Worm (Caenorhabditis elegans) whole organism, young adult: ENCODE data around the gene W02B12.16.

ENCODE experiments used
- B0035.1 ChIP-seq: sonication (generic microtip); optimal IDR thresholded peaks from 2 replicates; lab custom pipeline; 2016; ENCODE audit warnings: missing genetic modification characterization, mild to moderate bottlenecking, missing compliant biosample characterization, missing genotype, missing genetic modification reagents
- B0336.3 ChIP-seq: fragments of 200-800 bp; sonication (Bioruptor generic); IDR thresholded peaks from 2 replicates; pipeline ENCODE4 v1.3.6; 2022; ENCODE audit warnings: missing genetic modification characterization, missing compliant biosample characterization
- D2030.7 ChIP-seq: fragments of 200-800 bp; sonication (Bioruptor generic); IDR thresholded peaks from 2 replicates; pipeline ENCODE4 v1.3.6; 2022; ENCODE audit warnings: missing genetic modification reagents, missing genetic modification characterization, missing compliant biosample characterization
- F55B11.4 ChIP-seq: sonication (generic microtip); optimal IDR thresholded peaks from 2 replicates; lab custom pipeline; 2016; ENCODE audit warnings: missing compliant biosample characterization, missing genetic modification characterization, borderline replicate concordance; ENCODE audit not compliant: insufficient read depth
- K11D2.4 ChIP-seq: fragments of 200-800 bp; sonication (Bioruptor generic); IDR thresholded peaks from 2 replicates; pipeline ENCODE4 v1.3.6; 2022; ENCODE audit warnings: missing genetic modification reagents, missing genetic modification characterization, missing compliant biosample characterization
- K12H6.12 ChIP-seq: fragments of 200-800 bp; sonication (Bioruptor generic); optimal IDR thresholded peaks from 2 replicates; lab custom pipeline; 2018; ENCODE audit warnings: mild to moderate bottlenecking, missing genetic modification characterization, missing compliant biosample characterization
- T07F8.4 ChIP-seq: sonication (generic microtip); optimal IDR thresholded peaks from 2 replicates; lab custom pipeline; 2016; ENCODE audit warnings: mild to moderate bottlenecking, missing genetic modification characterization, moderate library complexity, missing compliant biosample characterization
- T26A5.8 ChIP-seq: sonication (generic microtip); optimal IDR thresholded peaks from 2 replicates; lab custom pipeline; 2016; ENCODE audit warnings: missing genetic modification characterization, missing compliant biosample characterization
- Y53F4B.3 ChIP-seq: fragments of 200-800 bp; sonication (Bioruptor generic); IDR thresholded peaks from 2 replicates; pipeline ENCODE4 v1.3.6; 2022; ENCODE audit warnings: missing genetic modification reagents, missing genetic modification characterization, missing compliant biosample characterization
- Y79H2A.3 ChIP-seq: fragments of 200-800 bp; sonication (Bioruptor generic); conservative IDR thresholded peaks from 2 replicates; pipeline ENCODE4 v1.3.6; 2022; ENCODE audit warnings: missing genetic modification reagents, missing genetic modification characterization, missing compliant biosample characterization
- Y95B8A.8 ChIP-seq: fragments of 200-800 bp; sonication (Bioruptor generic); IDR thresholded peaks from 2 replicates; pipeline ENCODE4 v1.3.6; 2022; ENCODE audit warnings: missing genetic modification reagents, missing genetic modification characterization, missing compliant biosample characterization
- ama-1 ChIP-seq, 3 experiments: fragments of 150-350 bp in 1 of 3; sonication (generic microtip) in 2 of 3; optimal IDR thresholded peaks; 2 replicates each; lab custom pipeline; 2014 to 2018; ENCODE audit warnings: missing biosample characterization in 2 of 3, missing genetic modification characterization in 2 of 3, missing genetic modification reagents in 2 of 3
- aptf-3 ChIP-seq: fragments of 200-800 bp; sonication (Bioruptor generic); IDR thresholded peaks from 2 replicates; pipeline ENCODE4 v1.3.6; 2022; ENCODE audit warnings: missing genetic modification characterization, missing compliant biosample characterization
- bed-2 ChIP-seq: fragments of 200-800 bp; sonication (Bioruptor generic); IDR thresholded peaks from 2 replicates; pipeline ENCODE4 v1.3.6; 2022; ENCODE audit warnings: missing genetic modification reagents, missing genetic modification characterization, missing compliant biosample characterization
- cebp-1 ChIP-seq, 2 experiments: fragments of 200-800 bp in 1 of 2; sonication (Bioruptor generic) in 1 of 2; sonication (generic microtip) in 1 of 2; IDR thresholded peaks in 1 of 2; optimal IDR thresholded peaks in 1 of 2; 2 replicates each; pipeline versions ENCODE4 v1.3.6 to Lab custom; 2017 to 2022; ENCODE audit warnings: missing compliant biosample characterization in 2 of 2, missing genetic modification characterization in 2 of 2, mild to moderate bottlenecking in 1 of 2, missing genetic modification reagents in 1 of 2, moderate library complexity in 1 of 2
- ceh-40 ChIP-seq: fragments of 200-800 bp; sonication (Bioruptor generic); IDR thresholded peaks from 2 replicates; pipeline ENCODE4 v1.3.6; 2022; ENCODE audit warnings: missing genetic modification characterization, missing compliant biosample characterization
- ceh-79 ChIP-seq: sonication (generic microtip); optimal IDR thresholded peaks from 2 replicates; lab custom pipeline; 2017; ENCODE audit warnings: mild to moderate bottlenecking, missing genetic modification characterization, missing compliant biosample characterization
- ceh-91 ChIP-seq: fragments of 200-800 bp; sonication (Bioruptor generic); IDR thresholded peaks from 2 replicates; pipeline ENCODE4 v1.3.6; 2022; ENCODE audit warnings: missing genetic modification reagents, missing genetic modification characterization, missing compliant biosample characterization
- dox-1 ChIP-seq: fragments of 200-800 bp; sonication (Bioruptor generic); IDR thresholded peaks from 2 replicates; pipeline ENCODE4 v1.3.6; 2022; ENCODE audit warnings: missing genetic modification reagents, missing genetic modification characterization, missing compliant biosample characterization
- dpff-1 ChIP-seq: sonication (generic microtip); optimal IDR thresholded peaks from 2 replicates; lab custom pipeline; 2017; ENCODE audit warnings: mild to moderate bottlenecking, missing genetic modification characterization, missing compliant biosample characterization
- dpl-1 ChIP-seq: fragments of 150-350 bp; optimal IDR thresholded peaks from 2 replicates; lab custom pipeline; 2014; ENCODE audit warnings: missing biosample characterization, missing genetic modification reagents, missing genetic modification characterization
- egrh-3 ChIP-seq: fragments of 200-800 bp; sonication (Bioruptor generic); IDR thresholded peaks from 2 replicates; pipeline ENCODE4 v1.3.6; 2022; ENCODE audit warnings: missing genetic modification reagents, missing genetic modification characterization, missing compliant biosample characterization
- ets-4 ChIP-seq: fragments of 200-800 bp; sonication (Bioruptor generic); optimal IDR thresholded peaks from 2 replicates; lab custom pipeline; 2018; ENCODE audit warnings: mild to moderate bottlenecking, missing genetic modification characterization, missing compliant biosample characterization
- fkh-3 ChIP-seq: sonication (generic microtip); optimal IDR thresholded peaks from 2 replicates; lab custom pipeline; 2016; ENCODE audit warnings: mild to moderate bottlenecking, missing genetic modification characterization, missing compliant biosample characterization
- gei-17 ChIP-seq: fragments of 200-800 bp; sonication (Bioruptor generic); optimal IDR thresholded peaks from 2 replicates; lab custom pipeline; 2018; ENCODE audit warnings: mild to moderate bottlenecking, missing genetic modification characterization, missing compliant biosample characterization
- him-1 ChIP-seq: sonication (generic microtip); optimal IDR thresholded peaks from 2 replicates; lab custom pipeline; 2016; ENCODE audit warnings: missing genotype, missing genetic modification reagents, missing genetic modification characterization, missing compliant biosample characterization
- hlh-26 ChIP-seq: fragments of 200-800 bp; sonication (Bioruptor generic); conservative IDR thresholded peaks from 2 replicates; pipeline ENCODE4 v1.3.6; 2022; ENCODE audit warnings: missing genetic modification reagents, missing genetic modification characterization, missing compliant biosample characterization
- hmg-20 ChIP-seq: fragments of 200-800 bp; sonication (Bioruptor generic); IDR thresholded peaks from 2 replicates; pipeline ENCODE4 v1.3.6; 2022; ENCODE audit warnings: missing genetic modification reagents, missing genetic modification characterization, missing compliant biosample characterization
- hsf-1 ChIP-seq: fragments of 200-800 bp; sonication (Bioruptor generic); IDR thresholded peaks from 2 replicates; pipeline ENCODE4 v1.3.6; 2022; ENCODE audit warnings: missing genetic modification reagents, missing genetic modification characterization, missing compliant biosample characterization
- let-607 ChIP-seq, 2 experiments: fragments of 200-800 bp in 1 of 2; sonication (Bioruptor generic) in 1 of 2; sonication (generic microtip) in 1 of 2; optimal IDR thresholded peaks; 2 replicates each; lab custom pipeline; 2016 to 2018; ENCODE audit warnings: mild to moderate bottlenecking in 2 of 2, missing compliant biosample characterization in 2 of 2, missing genetic modification characterization in 2 of 2, moderate library complexity in 2 of 2, missing genotype in 1 of 2
- lin-54 ChIP-seq: fragments of 200-800 bp; sonication (Bioruptor generic); optimal IDR thresholded peaks from 2 replicates; lab custom pipeline; 2018; ENCODE audit warnings: mild to moderate bottlenecking, missing genetic modification characterization, missing compliant biosample characterization
- lir-1 ChIP-seq: fragments of 200-800 bp; sonication (Bioruptor generic); conservative IDR thresholded peaks from 2 replicates; pipeline ENCODE4 v1.3.6; 2022; ENCODE audit warnings: missing genetic modification reagents, missing genetic modification characterization, missing compliant biosample characterization
- lsy-27 ChIP-seq: sonication (generic microtip); optimal IDR thresholded peaks from 2 replicates; lab custom pipeline; 2017; ENCODE audit warnings: missing genetic modification characterization, mild to moderate bottlenecking, missing compliant biosample characterization, antibody characterized with exemption, missing genotype, borderline replicate concordance; ENCODE audit not compliant: insufficient read depth
- madf-6 ChIP-seq: fragments of 200-800 bp; sonication (Bioruptor generic); IDR thresholded peaks from 2 replicates; pipeline ENCODE4 v1.3.6; 2022; ENCODE audit warnings: missing genetic modification reagents, missing genetic modification characterization, missing compliant biosample characterization
- mel-28 ChIP-seq: sonication (generic microtip); optimal IDR thresholded peaks from 2 replicates; lab custom pipeline; 2016; ENCODE audit warnings: borderline replicate concordance, mild to moderate bottlenecking, missing genetic modification characterization, missing compliant biosample characterization
- nfyb-1 ChIP-seq: fragments of 200-800 bp; sonication (Bioruptor generic); IDR thresholded peaks from 2 replicates; pipeline ENCODE4 v1.3.6; 2022; ENCODE audit warnings: missing genetic modification reagents, missing genetic modification characterization, missing compliant biosample characterization
- nhr-27 ChIP-seq: fragments of 200-800 bp; sonication (Bioruptor generic); optimal IDR thresholded peaks from 2 replicates; lab custom pipeline; 2018; ENCODE audit warnings: mild to moderate bottlenecking, missing genetic modification characterization, moderate library complexity, missing compliant biosample characterization
- nhr-90 ChIP-seq: sonication (generic microtip); optimal IDR thresholded peaks from 2 replicates; lab custom pipeline; 2016; ENCODE audit warnings: missing genotype, mild to moderate bottlenecking, missing genetic modification characterization, missing compliant biosample characterization
- pbrm-1 ChIP-seq: fragments of 200-800 bp; sonication (Bioruptor generic); IDR thresholded peaks from 2 replicates; pipeline ENCODE4 v1.3.6; 2022; ENCODE audit warnings: missing genetic modification reagents, missing genetic modification characterization, missing compliant biosample characterization
- rpc-1 ChIP-seq, 2 experiments: fragments of 150-350 bp in 1 of 2; sonication (generic microtip) in 1 of 2; optimal IDR thresholded peaks; 2 replicates each; lab custom pipeline; 2014 to 2018; ENCODE audit warnings: missing biosample characterization in 1 of 2, missing genetic modification characterization in 1 of 2, missing genetic modification reagents in 1 of 2, missing genotype in 1 of 2
- snpc-1.1 ChIP-seq: sonication (generic microtip); optimal IDR thresholded peaks from 2 replicates; lab custom pipeline; 2017; ENCODE audit warnings: missing genetic modification characterization, mild to moderate bottlenecking, missing compliant biosample characterization, antibody characterized with exemption, moderate library complexity, missing genotype, missing genetic modification reagents; ENCODE audit not compliant: insufficient read depth
- xnd-1 ChIP-seq: sonication (generic microtip); optimal IDR thresholded peaks from 2 replicates; lab custom pipeline; 2016; ENCODE audit warnings: missing genotype, missing genetic modification reagents, missing genetic modification characterization, missing compliant biosample characterization
- zfh-2 ChIP-seq: fragments of 200-800 bp; sonication (Bioruptor generic); conservative IDR thresholded peaks from 2 replicates; pipeline ENCODE4 v1.3.6; 2022; ENCODE audit warnings: missing genetic modification reagents, missing genetic modification characterization, missing compliant biosample characterization
- ztf-28 ChIP-seq: fragments of 200-800 bp; sonication (Bioruptor generic); IDR thresholded peaks from 2 replicates; pipeline ENCODE4 v1.3.6; 2022; ENCODE audit warnings: missing genetic modification reagents, missing genetic modification characterization, missing compliant biosample characterization

W02B12.16 gene

DNA sequence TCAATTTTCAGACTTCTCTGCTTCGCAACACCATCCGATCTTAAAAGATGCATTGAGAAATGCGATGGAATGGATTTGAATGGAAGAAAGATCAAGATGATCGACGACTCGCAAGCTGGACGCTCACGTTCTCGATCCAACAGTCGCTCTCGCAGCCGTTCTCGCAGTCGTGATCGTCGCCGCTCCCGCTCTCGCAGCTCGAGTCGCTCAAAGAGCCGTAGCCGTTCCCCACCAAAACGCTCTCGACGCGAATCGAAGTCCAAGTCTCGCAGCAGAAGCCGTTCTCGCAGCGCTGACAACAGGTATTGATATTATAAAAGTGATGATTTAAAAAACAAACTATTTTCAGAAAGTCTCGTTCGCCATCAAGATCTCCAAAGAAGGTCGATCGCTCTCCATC, 21.2 kb downstream of the W02B12.16 start (continued):
- TF ChIP-seq egrh-3, result peak; percentile 75; the same call in 1 of the 2 replicates
- TF ChIP-seq nhr-90 (tag; lab: Kevin White, UChicago), result no peak
- TF ChIP-seq ceh-79 (tag; lab: Kevin White, UChicago), result no peak
- peak; percentile 89 for TF ChIP-seq zfh-2 (GFP tag; lab: Robert Waterston, UW)
- TF ChIP-seq ceh-91 (GFP tag; lab: Robert Waterston, UW), result no peak
- no peak for TF ChIP-seq rpc-1 (optimal IDR thresholded peaks at IDR 0.05; lab: Kevin White, UChicago)
- TF ChIP-seq rpc-1 (tag; optimal IDR thresholded peaks at IDR 0.05; lab: Kevin White, UChicago), result no peak
- no peak for TF ChIP-seq B0336.3 (GFP tag; lab: Robert Waterston, UW)
- TF ChIP-seq dox-1 (GFP tag; lab: Robert Waterston, UW), result no peak
- TF ChIP-seq Y53F4B.3 (GFP tag; lab: Robert Waterston, UW), result no peak
- no peak for TF ChIP-seq dpl-1 (GFP tag; lab: Kevin White, UChicago)
- TF ChIP-seq T26A5.8, result no peak
- TF ChIP-seq ama-1 (optimal IDR thresholded peaks at IDR 0.05; lab: Kevin White, UChicago), result no peak
- TF ChIP-seq ama-1 (GFP tag; optimal IDR thresholded peaks at IDR 0.05; lab: Kevin White, UChicago), result no peak
- TF ChIP-seq mel-28, result no peak
- TF ChIP-seq K11D2.4, result no peak
- no peak for TF ChIP-seq pbrm-1 (GFP tag; lab: Robert Waterston, UW)
- TF ChIP-seq madf-6 (GFP tag; lab: Robert Waterston, UW), result no peak
- TF ChIP-seq hmg-20, result no peak
- TF ChIP-seq lir-1 (GFP tag; lab: Robert Waterston, UW), result no peak

DNA sequence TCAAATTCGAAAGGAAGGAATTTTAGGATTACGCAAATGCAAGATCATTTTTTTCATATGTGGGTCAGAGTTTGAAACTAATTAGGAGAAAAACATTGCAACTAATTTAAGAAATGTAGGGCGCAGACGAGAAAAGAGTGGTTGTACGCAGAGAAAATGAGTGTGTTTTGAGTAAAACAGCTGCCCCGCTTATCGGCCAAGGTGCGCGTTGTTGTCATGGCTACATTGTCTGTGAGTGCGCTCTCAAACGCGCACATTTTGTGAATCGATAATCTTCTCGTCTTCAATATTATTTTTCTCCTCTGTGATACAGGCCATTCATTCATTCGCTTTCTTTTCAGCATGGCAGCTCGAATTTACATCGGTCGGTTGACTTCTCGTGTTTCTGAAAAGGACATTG, 22.7 kb downstream of the W02B12.16 start:
- TF ChIP-seq aptf-3 (GFP tag; lab: Robert Waterston, UW) (no peak), snpc-1.1 (tag; lab: Kevin White, UChicago) (no peak), ets-4 (no peak), B0035.1 (no peak), T07F8.4 (tag; lab: Kevin White, UChicago) (no peak), cebp-1 (GFP tag; IDR thresholded peaks at IDR 0.05; lab: Robert Waterston, UW) (no peak), cebp-1 (tag; optimal IDR thresholded peaks at IDR 0.05; lab: Kevin White, UChicago) (peak; percentile 31), madf-6 (GFP tag; lab: Robert Waterston, UW) (peak; percentile 37; the same call in 1 of the 2 replicates), B0336.3 (GFP tag; lab: Robert Waterston, UW) (no peak), nfyb-1 (GFP tag; lab: Robert Waterston, UW) (0 out of 2 replicates have a peak, but pooled peaks have one; percentile 31)

- no peak for TF ChIP-seq hlh-26 (GFP tag; lab: Robert Waterston, UW)
- TF ChIP-seq gei-17 (GFP tag; lab: Kevin White, UChicago), result peak; percentile 43
- TF ChIP-seq Y95B8A.8 (GFP tag; lab: Robert Waterston, UW), result peak; percentile 93
- TF ChIP-seq hsf-1 (GFP tag; lab: Robert Waterston, UW), result peak; percentile 12; the same call in 1 of the 2 replicates
- TF ChIP-seq hmg-20, result no peak
- no peak for TF ChIP-seq F55B11.4 (tag; lab: Kevin White, UChicago)
- TF ChIP-seq Y79H2A.3 (GFP tag; lab: Robert Waterston, UW), result no peak
- no peak for TF ChIP-seq lsy-27 (tag; lab: Kevin White, UChicago)
- no peak for TF ChIP-seq T26A5.8
- TF ChIP-seq dox-1 (GFP tag; lab: Robert Waterston, UW), result peak; percentile 95
- no peak for TF ChIP-seq him-1 (tag; lab: Kevin White, UChicago)
- TF ChIP-seq mel-28, result no peak
- TF ChIP-seq madf-6 (GFP tag; lab: Robert Waterston, UW), result peak; percentile 84
- TF ChIP-seq fkh-3 (tag; lab: Kevin White, UChicago), result no peak
- 0 out of 2 replicates have a peak, but pooled peaks have one; percentile 49 for TF ChIP-seq ztf-28 (GFP tag; lab: Robert Waterston, UW)
- TF ChIP-seq nhr-27 (tag; lab: Kevin White, UChicago), result no peak
- TF ChIP-seq lin-54 (GFP tag; lab: Kevin White, UChicago), result peak; percentile 93
- TF ChIP-seq bed-2 (GFP tag; lab: Robert Waterston, UW), result no peak
- no peak for TF ChIP-seq ceh-40
- TF ChIP-seq let-607 (tag; optimal IDR thresholded peaks at IDR 0.05; lab: Kevin White, UChicago), result peak; percentile 54 to 73
- TF ChIP-seq xnd-1 (tag; lab: Kevin White, UChicago), result peak; percentile 46
- TF ChIP-seq D2030.7 (GFP tag; lab: Robert Waterston, UW), result peak; percentile 77
- TF ChIP-seq dpff-1 (tag; lab: Kevin White, UChicago), result no peak
- peak; percentile 80 for TF ChIP-seq K12H6.12 (tag; lab: Kevin White, UChicago)
These were observed 23.3 kb downstream of the W02B12.16 start, which contains the start of gene rsp-1 for ce11 chrII:11453025-11453424. Gene rsp-1, plus strand, starts transcription at chrII:11453362.
